Worm (Caenorhabditis elegans) whole organism, young adult: ENCODE results near the gene hsd-2.

Source experiments
- B0019.2 ChIP-seq: fragments of 200-800 bp; sonication (Bioruptor generic); conservative IDR thresholded peaks from 2 replicates; pipeline ENCODE4 v1.3.6; 2022; ENCODE audit warnings: missing genetic modification reagents, missing genetic modification characterization, missing compliant biosample characterization
- C17E4.6 ChIP-seq: fragments of 200-800 bp; sonication (Bioruptor generic); IDR thresholded peaks from 2 replicates; pipeline ENCODE4 v1.3.6; 2022; ENCODE audit warnings: missing genetic modification reagents, missing genetic modification characterization, missing compliant biosample characterization
- F49E8.2 ChIP-seq: sonication (generic microtip); optimal IDR thresholded peaks from 3 replicates; lab custom pipeline; 2017; ENCODE audit warnings: missing genetic modification characterization, mild to moderate bottlenecking, missing compliant biosample characterization, antibody characterized with exemption, moderate library complexity; ENCODE audit not compliant: insufficient read depth
- F55B11.4 ChIP-seq: sonication (generic microtip); optimal IDR thresholded peaks from 2 replicates; lab custom pipeline; 2016; ENCODE audit warnings: missing compliant biosample characterization, missing genetic modification characterization, borderline replicate concordance; ENCODE audit not compliant: insufficient read depth
- F57A8.1 ChIP-seq: fragments of 200-800 bp; sonication (Bioruptor generic); optimal IDR thresholded peaks from 2 replicates; lab custom pipeline; 2018; ENCODE audit warnings: mild to moderate bottlenecking, missing genetic modification characterization, moderate library complexity, missing compliant biosample characterization
- Y53G8AR.9 ChIP-seq: fragments of 200-800 bp; sonication (Bioruptor generic); conservative IDR thresholded peaks from 2 replicates; pipeline ENCODE4 v1.3.6; 2022; ENCODE audit warnings: missing genetic modification reagents, missing genetic modification characterization, missing compliant biosample characterization
- akir-1 ChIP-seq: fragments of 200-800 bp; sonication (Bioruptor generic); optimal IDR thresholded peaks from 2 replicates; lab custom pipeline; 2018; ENCODE audit warnings: mild to moderate bottlenecking, missing genetic modification characterization, moderate library complexity, missing compliant biosample characterization
- aptf-3 ChIP-seq: fragments of 200-800 bp; sonication (Bioruptor generic); IDR thresholded peaks from 2 replicates; pipeline ENCODE4 v1.3.6; 2022; ENCODE audit warnings: missing genetic modification characterization, missing compliant biosample characterization
- attf-6 ChIP-seq: fragments of 200-800 bp; sonication (Bioruptor generic); IDR thresholded peaks from 2 replicates; pipeline ENCODE4 v1.3.6; 2022; ENCODE audit warnings: missing genetic modification reagents, missing genetic modification characterization, missing compliant biosample characterization
- bed-1 ChIP-seq: fragments of 200-800 bp; sonication (Bioruptor generic); IDR thresholded peaks from 2 replicates; pipeline ENCODE4 v1.3.6; 2022; ENCODE audit warnings: missing genetic modification reagents, missing genetic modification characterization, missing compliant biosample characterization
- ceh-100 ChIP-seq: fragments of 200-800 bp; sonication (Bioruptor generic); IDR thresholded peaks from 2 replicates; pipeline ENCODE4 v1.3.6; 2022; ENCODE audit warnings: missing genetic modification reagents, missing genetic modification characterization, missing compliant biosample characterization
- ceh-58 ChIP-seq: fragments of 200-800 bp; sonication (Bioruptor generic); IDR thresholded peaks from 2 replicates; pipeline ENCODE4 v1.3.6; 2022; ENCODE audit warnings: missing genetic modification characterization, missing compliant biosample characterization
- dpl-1 ChIP-seq: fragments of 150-350 bp; optimal IDR thresholded peaks from 2 replicates; lab custom pipeline; 2014; ENCODE audit warnings: missing biosample characterization, missing genetic modification reagents, missing genetic modification characterization
- egl-18 ChIP-seq: fragments of 200-800 bp; sonication (Bioruptor generic); IDR thresholded peaks from 2 replicates; pipeline ENCODE4 v1.3.6; 2022; ENCODE audit warnings: missing genetic modification reagents, missing genetic modification characterization, missing compliant biosample characterization
- ets-4 ChIP-seq: fragments of 200-800 bp; sonication (Bioruptor generic); optimal IDR thresholded peaks from 2 replicates; lab custom pipeline; 2018; ENCODE audit warnings: mild to moderate bottlenecking, missing genetic modification characterization, missing compliant biosample characterization
- hrde-1 ChIP-seq: sonication (generic microtip); optimal IDR thresholded peaks from 2 replicates; lab custom pipeline; 2016; ENCODE audit warnings: missing genetic modification characterization, mild to moderate bottlenecking, missing compliant biosample characterization, moderate library complexity, missing genotype, missing genetic modification reagents, borderline replicate concordance
- lin-26 ChIP-seq: fragments of 200-800 bp; sonication (Bioruptor generic); IDR thresholded peaks from 2 replicates; pipeline ENCODE4 v1.3.6; 2022; ENCODE audit warnings: missing genetic modification reagents, missing genetic modification characterization, missing compliant biosample characterization
- lir-1 ChIP-seq: fragments of 200-800 bp; sonication (Bioruptor generic); conservative IDR thresholded peaks from 2 replicates; pipeline ENCODE4 v1.3.6; 2022; ENCODE audit warnings: missing genetic modification reagents, missing genetic modification characterization, missing compliant biosample characterization
- madf-10 ChIP-seq: sonication (generic microtip); optimal IDR thresholded peaks from 2 replicates; lab custom pipeline; 2016; ENCODE audit warnings: mild to moderate bottlenecking, missing genetic modification characterization, missing compliant biosample characterization
- madf-8 ChIP-seq: fragments of 200-800 bp; sonication (Bioruptor generic); conservative IDR thresholded peaks from 2 replicates; pipeline ENCODE4 v1.3.6; 2022; ENCODE audit warnings: missing genetic modification reagents, missing genetic modification characterization, missing compliant biosample characterization
- mes-4 ChIP-seq: sonication (generic microtip); optimal IDR thresholded peaks from 2 replicates; lab custom pipeline; 2016; ENCODE audit warnings: missing genotype, missing genetic modification characterization, missing compliant biosample characterization
- nfyb-1 ChIP-seq: fragments of 200-800 bp; sonication (Bioruptor generic); IDR thresholded peaks from 2 replicates; pipeline ENCODE4 v1.3.6; 2022; ENCODE audit warnings: missing genetic modification reagents, missing genetic modification characterization, missing compliant biosample characterization
- nhr-179 ChIP-seq: sonication (generic microtip); optimal IDR thresholded peaks from 2 replicates; lab custom pipeline; 2016; ENCODE audit warnings: mild to moderate bottlenecking, missing genetic modification characterization, missing compliant biosample characterization
- nhr-80 ChIP-seq: sonication (generic microtip); optimal IDR thresholded peaks from 2 replicates; lab custom pipeline; 2016; ENCODE audit warnings: missing genetic modification characterization, missing compliant biosample characterization
- sdz-38 ChIP-seq: sonication (generic microtip); optimal IDR thresholded peaks from 2 replicates; lab custom pipeline; 2016; ENCODE audit warnings: missing genotype, missing genetic modification characterization, missing compliant biosample characterization
- tlf-1 ChIP-seq: fragments of 200-800 bp; sonication (Bioruptor generic); optimal IDR thresholded peaks from 2 replicates; lab custom pipeline; 2018; ENCODE audit warnings: mild to moderate bottlenecking, missing genetic modification characterization, missing compliant biosample characterization
- xnd-1 ChIP-seq: sonication (generic microtip); optimal IDR thresholded peaks from 2 replicates; lab custom pipeline; 2016; ENCODE audit warnings: missing genotype, missing genetic modification reagents, missing genetic modification characterization, missing compliant biosample characterization
- zfh-2 ChIP-seq: fragments of 200-800 bp; sonication (Bioruptor generic); conservative IDR thresholded peaks from 2 replicates; pipeline ENCODE4 v1.3.6; 2022; ENCODE audit warnings: missing genetic modification reagents, missing genetic modification characterization, missing compliant biosample characterization
- ztf-28 ChIP-seq: fragments of 200-800 bp; sonication (Bioruptor generic); IDR thresholded peaks from 2 replicates; pipeline ENCODE4 v1.3.6; 2022; ENCODE audit warnings: missing genetic modification reagents, missing genetic modification characterization, missing compliant biosample characterization

Gene hsd-2

ce11 chrX:4997548-4998087, 7.4 kb upstream of the hsd-2 start, which contains the start of gene ZC8.6 (continued):
- TF ChIP-seq ztf-28 (GFP tag; lab: Robert Waterston, UW) (no peak), tlf-1 (GFP tag; lab: Kevin White, UChicago) (no peak)
- TF ChIP-seq, all 124 proteins: peak for 6

ce11 chrX:4998875-4999274, 6.2 kb upstream of the hsd-2 start, which contains the start of gene set-30:
set-30 (plus strand) TSS chrX:4999270.
- TF ChIP-seq B0019.2 (GFP tag; lab: Robert Waterston, UW) (no peak), zfh-2 (GFP tag; lab: Robert Waterston, UW) (peak; percentile 56; the same call in 1 of the 2 replicates)

- peak; percentile 8 for TF ChIP-seq nhr-80
- no peak for TF ChIP-seq madf-10 (tag; lab: Kevin White, UChicago)
These were observed 1.9 kb downstream of the hsd-2 start for ce11 chrX:5006972-5007371.

- TF ChIP-seq dpl-1 (GFP tag; lab: Kevin White, UChicago): no peak
- TF ChIP-seq F57A8.1 (GFP tag; lab: Kevin White, UChicago): no peak
- no peak for TF ChIP-seq lin-26 (GFP tag; lab: Robert Waterston, UW)
- peak; percentile 5 for TF ChIP-seq nhr-80
- TF ChIP-seq ceh-58 (GFP tag; lab: Robert Waterston, UW): no peak
- TF ChIP-seq mes-4 (tag; lab: Kevin White, UChicago): no peak
- TF ChIP-seq Y53G8AR.9 (GFP tag; lab: Robert Waterston, UW): no peak
- TF ChIP-seq madf-8 (GFP tag; lab: Robert Waterston, UW): no peak
- TF ChIP-seq, all 124 proteins: peak for 1
These were observed 4.0 kb downstream of the hsd-2 start, which contains the start of gene hsd-3 for ce11 chrX:5009000-5009399. hsd-3 (plus strand) TSS chrX:5009300.

ce11 chrX:5013826-5014225, 8.8 kb downstream of the hsd-2 start, which contains the start of gene ZC449.7:
ZC449.7 (plus strand) TSS chrX:5014074.
- TF ChIP-seq F49E8.2 (tag; lab: Kevin White, UChicago) (no peak), nhr-80 (peak; percentile 83), lir-1 (GFP tag; lab: Robert Waterston, UW) (no peak), nfyb-1 (GFP tag; lab: Robert Waterston, UW) (no peak)

ce11 chrX:5015775-5016174, 10.7 kb downstream of the hsd-2 start, which contains the start of gene ZC449.8:
ZC449.8 (plus strand) TSS chrX:5016075.
- TF ChIP-seq xnd-1 (no peak), sdz-38 (no peak), attf-6 (no peak), egl-18 (GFP tag; lab: Robert Waterston, UW) (no peak), bed-1 (no peak), aptf-3 (GFP tag; lab: Robert Waterston, UW) (no peak), akir-1 (GFP tag; lab: Kevin White, UChicago) (no peak), hrde-1 (no peak), ceh-100 (GFP tag; lab: Robert Waterston, UW) (no peak), ets-4 (no peak), C17E4.6 (GFP tag; lab: Robert Waterston, UW) (no peak), nhr-179 (no peak), F55B11.4 (tag; lab: Kevin White, UChicago) (no peak)
